Worm (Caenorhabditis elegans) whole organism, mixed stage, embryonic: ENCODE data around the gene M195.2.

Source experiments
- M03D4.4 ChIP-seq: sonication (generic microtip); optimal IDR thresholded peaks from 2 replicates; lab custom pipeline; 2017; ENCODE audit warnings: mild to moderate bottlenecking, missing genetic modification characterization, missing compliant biosample characterization
- bed-3 ChIP-seq: fragments of 200-800 bp; sonication (Bioruptor generic); optimal IDR thresholded peaks from 3 replicates; lab custom pipeline; 2018; ENCODE audit warnings: mild to moderate bottlenecking, missing genetic modification characterization, moderate library complexity, missing compliant biosample characterization
- blmp-1 ChIP-seq: fragments of 150-350 bp; optimal IDR thresholded peaks from 2 replicates; lab custom pipeline; 2014; ENCODE audit warnings: missing biosample characterization, missing genetic modification characterization
- ceh-39 ChIP-seq: fragments of 150-350 bp; optimal IDR thresholded peaks from 2 replicates; lab custom pipeline; 2014; ENCODE audit warnings: missing biosample characterization, missing genetic modification characterization
- ceh-43 ChIP-seq: fragments of 200-800 bp; sonication (Bioruptor generic); optimal IDR thresholded peaks from 2 replicates; lab custom pipeline; 2018; ENCODE audit warnings: mild to moderate bottlenecking, missing genetic modification characterization, moderate library complexity, missing compliant biosample characterization
- ceh-83 ChIP-seq: fragments of 200-800 bp; sonication (Bioruptor generic); optimal IDR thresholded peaks from 2 replicates; lab custom pipeline; 2018; ENCODE audit warnings: mild to moderate bottlenecking, missing genetic modification characterization, missing compliant biosample characterization
- ces-1 ChIP-seq: fragments of 150-350 bp; optimal IDR thresholded peaks from 2 replicates; lab custom pipeline; 2014; ENCODE audit warnings: missing biosample characterization, missing genetic modification reagents, missing genetic modification characterization
- cnd-1 ChIP-seq: fragments of 200-800 bp; sonication (Bioruptor generic); optimal IDR thresholded peaks from 2 replicates; lab custom pipeline; 2018; ENCODE audit warnings: mild to moderate bottlenecking, missing genetic modification characterization, missing compliant biosample characterization
- drap-1 ChIP-seq: fragments of 200-800 bp; sonication (Bioruptor generic); optimal IDR thresholded peaks from 3 replicates; lab custom pipeline; 2018; ENCODE audit warnings: mild to moderate bottlenecking, missing genetic modification characterization, missing compliant biosample characterization
- elt-1 ChIP-seq: sonication (generic microtip); optimal IDR thresholded peaks from 2 replicates; lab custom pipeline; 2017; ENCODE audit warnings: missing genetic modification characterization, mild to moderate bottlenecking, missing compliant biosample characterization, antibody characterized with exemption, moderate library complexity, borderline replicate concordance; ENCODE audit not compliant: insufficient read depth
- elt-3 ChIP-seq: fragments of 150-350 bp; optimal IDR thresholded peaks from 2 replicates; lab custom pipeline; 2014; ENCODE audit warnings: missing biosample characterization, missing genetic modification characterization
- flh-1 ChIP-seq: fragments of 200-800 bp; sonication (Bioruptor generic); optimal IDR thresholded peaks from 2 replicates; lab custom pipeline; 2018; ENCODE audit warnings: mild to moderate bottlenecking, missing genetic modification characterization, moderate library complexity, missing compliant biosample characterization
- ham-2 ChIP-seq: fragments of 200-800 bp; sonication (Bioruptor generic); optimal IDR thresholded peaks from 2 replicates; lab custom pipeline; 2018; ENCODE audit warnings: mild to moderate bottlenecking, missing genetic modification characterization, missing compliant biosample characterization
- hlh-1 ChIP-seq: fragments of 150-350 bp; optimal IDR thresholded peaks from 2 replicates; lab custom pipeline; 2014; ENCODE audit warnings: missing biosample characterization, missing genetic modification reagents, missing genetic modification characterization
- lin-13 ChIP-seq: fragments of 150-350 bp; optimal IDR thresholded peaks from 2 replicates; lab custom pipeline; 2014; ENCODE audit warnings: missing biosample characterization, missing genetic modification characterization
- lin-32 ChIP-seq: fragments of 200-800 bp; sonication (Bioruptor generic); optimal IDR thresholded peaks from 2 replicates; lab custom pipeline; 2018; ENCODE audit warnings: mild to moderate bottlenecking, missing genetic modification characterization, missing compliant biosample characterization
- lsy-2 ChIP-seq: fragments of 150-350 bp; optimal IDR thresholded peaks from 2 replicates; lab custom pipeline; 2014; ENCODE audit warnings: missing biosample characterization, missing genetic modification characterization
- mab-5 ChIP-seq: fragments of 150-350 bp; optimal IDR thresholded peaks from 2 replicates; lab custom pipeline; 2014; ENCODE audit warnings: missing biosample characterization, missing genetic modification characterization
- mls-2 ChIP-seq: sonication (generic microtip); optimal IDR thresholded peaks from 2 replicates; lab custom pipeline; 2016; ENCODE audit warnings: mild to moderate bottlenecking, missing genetic modification characterization, moderate library complexity, missing compliant biosample characterization
- nhr-12 ChIP-seq: fragments of 150-350 bp; optimal IDR thresholded peaks from 2 replicates; lab custom pipeline; 2014; ENCODE audit warnings: missing biosample characterization, missing genetic modification characterization
- nhr-2 ChIP-seq: fragments of 150-350 bp; optimal IDR thresholded peaks from 2 replicates; lab custom pipeline; 2014; ENCODE audit warnings: missing biosample characterization, missing genetic modification characterization
- nhr-237 ChIP-seq: fragments of 150-350 bp; optimal IDR thresholded peaks from 2 replicates; lab custom pipeline; 2014; ENCODE audit warnings: missing biosample characterization, missing genetic modification characterization
- nhr-28 ChIP-seq: fragments of 150-350 bp; optimal IDR thresholded peaks from 2 replicates; lab custom pipeline; 2014; ENCODE audit warnings: missing biosample characterization, missing genetic modification characterization
- nhr-76 ChIP-seq: sonication (generic microtip); optimal IDR thresholded peaks from 2 replicates; lab custom pipeline; 2017; ENCODE audit warnings: missing biosample characterization, missing genetic modification characterization
- pha-4 ChIP-seq: fragments of 150-350 bp; optimal IDR thresholded peaks from 2 replicates; lab custom pipeline; 2018; ENCODE audit warnings: missing biosample characterization, missing genetic modification reagents, missing genetic modification characterization
- sem-2 ChIP-seq: fragments of 200-800 bp; sonication (Bioruptor generic); optimal IDR thresholded peaks from 2 replicates; lab custom pipeline; 2018; ENCODE audit warnings: mild to moderate bottlenecking, missing genetic modification characterization, missing compliant biosample characterization
- snpc-4 ChIP-seq: fragments of 150-350 bp; optimal IDR thresholded peaks from 2 replicates; lab custom pipeline; 2014; ENCODE audit warnings: missing biosample characterization, missing genetic modification characterization
- sptf-1 ChIP-seq: sonication (generic microtip); optimal IDR thresholded peaks from 2 replicates; lab custom pipeline; 2017; ENCODE audit warnings: mild to moderate bottlenecking, missing genetic modification characterization, moderate library complexity, missing compliant biosample characterization
- tbx-8 ChIP-seq: fragments of 200-800 bp; sonication (Bioruptor generic); optimal IDR thresholded peaks from 2 replicates; lab custom pipeline; 2018; ENCODE audit warnings: mild to moderate bottlenecking, missing genetic modification characterization, moderate library complexity, missing compliant biosample characterization
- unc-120 ChIP-seq: sonication (generic microtip); optimal IDR thresholded peaks from 2 replicates; lab custom pipeline; 2017; ENCODE audit warnings: missing genetic modification characterization, missing compliant biosample characterization; ENCODE audit not compliant: poor library complexity, severe bottlenecking
- unc-39 ChIP-seq: fragments of 150-350 bp; optimal IDR thresholded peaks from 2 replicates; lab custom pipeline; 2014; ENCODE audit warnings: missing biosample characterization, missing genetic modification characterization
- unc-62 ChIP-seq: fragments of 150-350 bp; optimal IDR thresholded peaks from 2 replicates; lab custom pipeline; 2014; ENCODE audit warnings: missing biosample characterization, missing genetic modification reagents, missing genetic modification characterization
- zip-8 ChIP-seq: fragments of 150-350 bp; optimal IDR thresholded peaks from 2 replicates; lab custom pipeline; 2014; ENCODE audit warnings: missing biosample characterization, missing genetic modification characterization
- ztf-11 ChIP-seq: fragments of 150-350 bp; optimal IDR thresholded peaks from 2 replicates; lab custom pipeline; 2014; ENCODE audit warnings: missing biosample characterization, missing genetic modification characterization

Gene M195.2

ce11 chrII:8321244-8321643 is 39.3 kb upstream of the M195.2 start, which contains the start of gene shw-1:
Gene shw-1, minus strand, starts transcription at chrII:8321471.
- TF ChIP-seq flh-1 (GFP tag; lab: Kevin White, UChicago), result no peak
- no peak for TF ChIP-seq lsy-2
- no peak for TF ChIP-seq drap-1 (GFP tag; lab: Kevin White, UChicago)
- no peak for TF ChIP-seq zip-8
- TF ChIP-seq nhr-237 (tag; lab: Kevin White, UChicago), result no peak
- TF ChIP-seq lin-13, result no peak
- TF ChIP-seq unc-39, result no peak
- no peak for TF ChIP-seq sem-2 (GFP tag; lab: Kevin White, UChicago)
- no peak for TF ChIP-seq ceh-39 (tag; lab: Kevin White, UChicago)
- TF ChIP-seq M03D4.4 (tag; lab: Kevin White, UChicago), result no peak
- no peak for TF ChIP-seq nhr-12 (tag; lab: Kevin White, UChicago)
- TF ChIP-seq snpc-4 (tag; lab: Kevin White, UChicago), result no peak
- TF ChIP-seq mab-5, result no peak
- no peak for TF ChIP-seq ceh-43
- TF ChIP-seq elt-3 (tag; lab: Kevin White, UChicago), result no peak
- no peak for TF ChIP-seq hlh-1 (tag; lab: Kevin White, UChicago)

DNA sequence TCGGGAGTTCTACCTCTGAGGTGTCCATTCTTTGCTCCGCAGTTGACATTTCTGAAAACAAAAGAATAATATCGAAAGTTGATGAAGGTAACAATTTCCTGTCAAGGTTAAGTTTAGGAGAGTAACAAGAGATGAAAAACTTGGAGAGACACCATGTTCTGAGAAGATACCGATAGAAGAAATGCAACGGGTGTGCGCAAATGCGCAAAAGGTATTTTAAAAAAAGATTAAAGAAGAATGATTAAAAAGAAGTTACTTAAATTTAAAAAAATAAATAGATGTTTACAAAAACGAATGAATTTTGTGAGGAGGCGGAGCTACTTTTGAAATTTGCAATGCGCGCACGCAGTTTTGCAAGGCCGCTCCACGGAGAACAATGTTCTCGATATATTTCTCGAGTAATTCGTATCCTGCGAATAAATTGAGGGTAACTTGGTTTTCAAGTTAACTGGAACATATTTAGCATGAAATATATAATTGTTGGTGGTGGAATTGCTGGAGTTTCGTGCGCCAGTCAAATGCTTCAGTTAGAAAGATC is 35.5 kb upstream of the M195.2 start, which contains the start of the genes ran-3 and C26D10.3:
Gene ran-3, minus strand, starts transcription at position 51 of the 538 bp plus-strand sequence.
Gene C26D10.3, plus strand, starts transcription at position 385 of the 538 bp plus-strand sequence.
- TF ChIP-seq blmp-1 (tag; lab: Kevin White, UChicago), result no peak
- peak; percentile 66 for TF ChIP-seq sptf-1
- peak; percentile 6 for TF ChIP-seq nhr-2 (tag; lab: Kevin White, UChicago)
- TF ChIP-seq mls-2, result peak; percentile 24
- TF ChIP-seq lin-13, result peak; percentile 37
- TF ChIP-seq lsy-2, result peak; percentile 29
- TF ChIP-seq ham-2 (GFP tag; lab: Kevin White, UChicago), result no peak
- peak; percentile 42 for TF ChIP-seq nhr-12 (tag; lab: Kevin White, UChicago)
- peak; percentile 55 for TF ChIP-seq pha-4 (tag; lab: Kevin White, UChicago)
- TF ChIP-seq tbx-8 (GFP tag; lab: Kevin White, UChicago), result peak; percentile 19
- TF ChIP-seq unc-120 (tag; lab: Kevin White, UChicago), result no peak
- peak; percentile 40 for TF ChIP-seq M03D4.4 (tag; lab: Kevin White, UChicago)
- peak; percentile 38 for TF ChIP-seq bed-3 (GFP tag; lab: Kevin White, UChicago)
- no peak for TF ChIP-seq mab-5
- no peak for TF ChIP-seq unc-62
- TF ChIP-seq ztf-11 (tag; lab: Kevin White, UChicago), result peak; percentile 43
- TF ChIP-seq hlh-1 (tag; lab: Kevin White, UChicago), result peak; percentile 64
- peak; percentile 29 for TF ChIP-seq ces-1 (GFP tag; lab: Kevin White, UChicago)
- TF ChIP-seq zip-8, result no peak
- no peak for TF ChIP-seq unc-39
- no peak for TF ChIP-seq nhr-76 (tag; lab: Kevin White, UChicago)
- TF ChIP-seq lin-32 (GFP tag; lab: Kevin White, UChicago), result no peak
- TF ChIP-seq drap-1 (GFP tag; lab: Kevin White, UChicago), result peak; percentile 43
- no peak for TF ChIP-seq nhr-28 (tag; lab: Kevin White, UChicago)
- TF ChIP-seq cnd-1 (tag; lab: Kevin White, UChicago), result peak; percentile 40
- TF ChIP-seq elt-3 (tag; lab: Kevin White, UChicago), result no peak
- no peak for TF ChIP-seq ceh-83 (GFP tag; lab: Kevin White, UChicago)
- peak; percentile 8 for TF ChIP-seq ceh-43
- no peak for TF ChIP-seq sem-2 (GFP tag; lab: Kevin White, UChicago)

DNA sequence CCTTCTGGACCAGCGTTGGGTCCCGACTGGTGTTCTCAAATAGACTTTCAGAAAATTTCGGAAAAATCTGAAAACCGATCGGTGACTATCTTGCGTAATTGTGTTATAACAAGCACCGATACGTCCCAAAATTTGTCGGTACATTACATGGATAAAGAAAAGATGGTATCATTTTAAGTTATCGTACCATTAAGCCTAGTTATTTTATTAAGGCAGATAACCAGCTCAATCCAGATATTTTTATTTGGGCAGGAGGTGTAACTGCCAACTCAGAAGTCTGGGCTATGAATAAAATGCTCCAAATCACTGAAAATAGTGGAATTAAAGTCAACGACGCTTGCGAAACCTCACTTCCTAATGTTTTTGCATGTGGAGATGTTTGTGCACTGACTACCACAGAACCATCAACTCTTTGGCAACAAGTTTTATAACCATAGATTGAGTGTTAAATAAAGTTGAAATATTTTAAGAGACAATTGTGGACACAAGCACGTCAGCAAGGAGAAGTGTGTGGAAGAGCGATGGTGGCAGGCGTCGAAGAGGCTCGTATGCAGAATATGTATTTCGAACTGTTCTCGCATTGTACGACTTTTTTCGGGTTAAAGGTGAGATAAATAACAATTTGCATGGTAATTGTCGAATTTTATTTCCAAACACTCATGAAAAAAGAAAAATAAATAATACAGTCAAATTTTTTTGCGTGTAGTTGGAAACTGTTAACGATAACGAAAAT is 34.2 kb upstream of the M195.2 start:
- TF ChIP-seq elt-1 (tag; lab: Kevin White, UChicago) (no peak), ceh-39 (tag; lab: Kevin White, UChicago) (no peak), unc-39 (no peak), mls-2 (no peak), hlh-1 (tag; lab: Kevin White, UChicago) (no peak), sem-2 (GFP tag; lab: Kevin White, UChicago) (no peak), nhr-28 (tag; lab: Kevin White, UChicago) (no peak), nhr-76 (tag; lab: Kevin White, UChicago) (no peak), nhr-237 (tag; lab: Kevin White, UChicago) (no peak), ceh-43 (no peak)
